Worm (Caenorhabditis elegans): Measurements from ENCODE around the gene ddb-1.

ce11 chrIV:12093819-12094218, 27.1 kb downstream of the ddb-1 start, which contains the start of gene F11A10.5:
- TF ChIP-seq ama-1 (optimal IDR thresholded peaks at IDR 0.05) (no peak), elt-2 (tag; optimal IDR thresholded peaks at IDR 0.05) (no peak), F13H6.1 (tag; optimal IDR thresholded peaks at IDR 0.05) (no peak), T23F11.4 (GFP tag; optimal IDR thresholded peaks at IDR 0.05) (no peak), nhr-11 (tag; optimal IDR thresholded peaks at IDR 0.05) (no peak), tbx-2 (tag; optimal IDR thresholded peaks at IDR 0.05) (no peak), rnt-1 (tag; optimal IDR thresholded peaks at IDR 0.05) (no peak), pha-4 (tag; optimal IDR thresholded peaks at IDR 0.05) (no peak), sox-4 (tag; optimal IDR thresholded peaks at IDR 0.05) (no peak), ets-4 (tag; optimal IDR thresholded peaks at IDR 0.05) (no peak), elt-4 (tag; optimal IDR thresholded peaks at IDR 0.05) (no peak)
